7 fruit fly cellular contexts compared by ENCODE assay signal in genomic region chrX:5746864-5747861, dm6.
A peak's percentile ranks its signal among the peaks of the same experiment; 100 is the strongest.
TF ChIP-seq lines count a peak whose summit lies in the region.

Gene IntS6, minus strand, starts transcription at chrX:5747254.
Gene Rtel1, plus strand, starts transcription at chrX:5747747.

- TF ChIP-seq CTCF in S2 (optimal IDR thresholded peaks at IDR 0.05; lab: Kevin White, UChicago): peak; percentile 28 to 57
- TF ChIP-seq CTCF in whole organism, embryonic (GFP tag; optimal IDR thresholded peaks at IDR 0.05; lab: Kevin White, UChicago): peak; percentile 38

TF ChIP-seq in whole organism, 6 proteins besides CTCF, POLR2A, EP300 and RAD21:
- no peak for TF ChIP-seq usp (GFP tag; optimal IDR thresholded peaks at IDR 0.05; lab: Kevin White, UChicago)
- no peak for TF ChIP-seq pan (optimal IDR thresholded peaks at IDR 0.05; lab: Kevin White, UChicago)
- no peak for TF ChIP-seq psq (optimal IDR thresholded peaks at IDR 0.05; lab: Kevin White, UChicago)
- peak; percentile 58 for TF ChIP-seq Dll (optimal IDR thresholded peaks at IDR 0.05; lab: Kevin White, UChicago)
- peak; percentile 65 for TF ChIP-seq CG8478 (optimal IDR thresholded peaks at IDR 0.05; lab: Kevin White, UChicago)

TF ChIP-seq in whole organism, adult, 20 proteins besides CTCF, POLR2A, EP300 and RAD21 (continues in another document):
- peak; percentile 95 for TF ChIP-seq toe (GFP tag; optimal IDR thresholded peaks at IDR 0.05; lab: Kevin White, UChicago)
- peak; percentile 85 for TF ChIP-seq CG33017 (tag; optimal IDR thresholded peaks at IDR 0.05; lab: Kevin White, UChicago)
- TF ChIP-seq CG5204 (GFP tag; optimal IDR thresholded peaks at IDR 0.05; lab: Kevin White, UChicago): peak; percentile 91
- TF ChIP-seq CG7101 (tag; optimal IDR thresholded peaks at IDR 0.05; lab: Kevin White, UChicago): peak; percentile 95
- TF ChIP-seq CG14711 (tag; optimal IDR thresholded peaks at IDR 0.05; lab: Kevin White, UChicago): peak; percentile 84
- peak; percentile 95 for TF ChIP-seq bab1 (GFP tag; optimal IDR thresholded peaks at IDR 0.05; lab: Kevin White, UChicago)
- peak; percentile 95 for TF ChIP-seq CG1620 (GFP tag; optimal IDR thresholded peaks at IDR 0.05; lab: Kevin White, UChicago)
- TF ChIP-seq kay (GFP tag; lab: Kevin White, UChicago; ENCODE audit: borderline replicate concordance): peak; percentile 91
- TF ChIP-seq CG11617 (GFP tag; optimal IDR thresholded peaks at IDR 0.05; lab: Kevin White, UChicago): peak; percentile 93
- peak; percentile 95 for TF ChIP-seq Mnt (GFP tag; optimal IDR thresholded peaks at IDR 0.05; lab: Kevin White, UChicago)
- TF ChIP-seq CG7045 (GFP tag; optimal IDR thresholded peaks at IDR 0.05; lab: Kevin White, UChicago): peak; percentile 79
- TF ChIP-seq cnc (optimal IDR thresholded peaks at IDR 0.05; lab: Kevin White, UChicago): no peak
- TF ChIP-seq ovo (GFP tag; optimal IDR thresholded peaks at IDR 0.05; lab: Kevin White, UChicago): peak; percentile 67
- peak; percentile 69 for TF ChIP-seq tj (GFP tag; optimal IDR thresholded peaks at IDR 0.05; lab: Kevin White, UChicago)
- peak; percentile 74 for TF ChIP-seq pad (GFP tag; optimal IDR thresholded peaks at IDR 0.05; lab: Kevin White, UChicago)
- TF ChIP-seq cic (GFP tag; optimal IDR thresholded peaks at IDR 0.05; lab: Kevin White, UChicago): peak; percentile 74
- TF ChIP-seq CG12768 (GFP tag; optimal IDR thresholded peaks at IDR 0.05; lab: Kevin White, UChicago): peak; percentile 85

TF ChIP-seq in whole organism, embryonic, 481 proteins besides CTCF, POLR2A, EP300 and RAD21 (continues in another document):
- TF ChIP-seq CG4328 (GFP tag; optimal IDR thresholded peaks at IDR 0.05; lab: Kevin White, UChicago) (peak; percentile 88), vnd (GFP tag; IDR thresholded peaks at IDR 0.05; lab: Robert Waterston, UW; ENCODE audit: partially characterized antibody) (no peak), pho (GFP tag; optimal IDR thresholded peaks at IDR 0.05; lab: Kevin White, UChicago) (peak; percentile 89), ftz-f1 (GFP tag; optimal IDR thresholded peaks at IDR 0.05; lab: Kevin White, UChicago) (no peak), mirr (GFP tag; optimal IDR thresholded peaks at IDR 0.05; lab: Kevin White, UChicago) (peak; percentile 97), Sin3A (optimal IDR thresholded peaks at IDR 0.05; lab: Kevin White, UChicago) (peak; percentile 11), CG11695 (GFP tag; IDR thresholded peaks at IDR 0.05; lab: Robert Waterston, UW) (peak; percentile 90), onecut (GFP tag; IDR thresholded peaks at IDR 0.05; lab: Robert Waterston, UW) (peak; percentile 79), CG15601 (tag; optimal IDR thresholded peaks at IDR 0.05; lab: Kevin White, UChicago) (peak; percentile 83), seq (GFP tag; IDR thresholded peaks at IDR 0.05; lab: Robert Waterston, UW) (peak; percentile 92), CG10543 (GFP tag; optimal IDR thresholded peaks at IDR 0.05; lab: Kevin White, UChicago) (peak; percentile 90), CG17802 (tag; optimal IDR thresholded peaks at IDR 0.05; lab: Kevin White, UChicago) (peak; percentile 57), Nf-YA (GFP tag; IDR thresholded peaks at IDR 0.05; lab: Robert Waterston, UW) (peak; percentile 78), Lpt (GFP tag; optimal IDR thresholded peaks at IDR 0.05; lab: Kevin White, UChicago) (no peak), repo (GFP tag; optimal IDR thresholded peaks at IDR 0.05; lab: Kevin White, UChicago) (peak; percentile 80), CG15514 (GFP tag; optimal IDR thresholded peaks at IDR 0.05; lab: Kevin White, UChicago) (peak; percentile 76), danr (GFP tag; IDR thresholded peaks at IDR 0.05; lab: Robert Waterston, UW) (peak; percentile 72)

TF ChIP-seq in whole organism, prepupa, 60 proteins besides CTCF, POLR2A, EP300 and RAD21 (continues in another document):
- TF ChIP-seq CG6276 (GFP tag; optimal IDR thresholded peaks at IDR 0.05; lab: Kevin White, UChicago) (peak; percentile 84), CG6808 (GFP tag; optimal IDR thresholded peaks at IDR 0.05; lab: Kevin White, UChicago) (peak; percentile 80), OdsH (GFP tag; optimal IDR thresholded peaks at IDR 0.05; lab: Kevin White, UChicago) (peak; percentile 93), Lpt (GFP tag; optimal IDR thresholded peaks at IDR 0.05; lab: Kevin White, UChicago) (peak; percentile 76), Hr38 (GFP tag; optimal IDR thresholded peaks at IDR 0.05; lab: Kevin White, UChicago) (peak; percentile 26), Hr4 (GFP tag; optimal IDR thresholded peaks at IDR 0.05; lab: Kevin White, UChicago) (peak; percentile 94), salr (GFP tag; optimal IDR thresholded peaks at IDR 0.05; lab: Kevin White, UChicago) (peak; percentile 74 to 81), CG10631 (GFP tag; optimal IDR thresholded peaks at IDR 0.05; lab: Kevin White, UChicago) (peak; percentile 91), Ets21C (GFP tag; optimal IDR thresholded peaks at IDR 0.05; lab: Kevin White, UChicago) (peak; percentile 93), CG32006 (GFP tag; optimal IDR thresholded peaks at IDR 0.05; lab: Kevin White, UChicago) (peak; percentile 90), eg (GFP tag; IDR thresholded peaks at IDR 0.05; lab: Robert Waterston, UW) (peak; percentile 92), ss (GFP tag; optimal IDR thresholded peaks at IDR 0.05; lab: Kevin White, UChicago) (peak; percentile 78 to 88), CG3032 (tag; optimal IDR thresholded peaks at IDR 0.05; lab: Kevin White, UChicago) (peak; percentile 88), fd85E (GFP tag; optimal IDR thresholded peaks at IDR 0.05; lab: Kevin White, UChicago) (peak; percentile 40), fd59A (GFP tag; optimal IDR thresholded peaks at IDR 0.05; lab: Kevin White, UChicago) (peak; percentile 83), CG8119 (GFP tag; IDR thresholded peaks at IDR 0.05; lab: Robert Waterston, UW) (peak; percentile 87), lz (GFP tag; optimal IDR thresholded peaks at IDR 0.05; lab: Kevin White, UChicago) (peak; percentile 95), CG16779 (tag; optimal IDR thresholded peaks at IDR 0.05; lab: Kevin White, UChicago) (peak; percentile 78)

TF ChIP-seq in whole organism, pupa, 21 proteins besides CTCF, POLR2A, EP300 and RAD21 (continues in another document):
- TF ChIP-seq Snoo (tag; optimal IDR thresholded peaks at IDR 0.05; lab: Kevin White, UChicago) (peak; percentile 86), CG4496 (GFP tag; IDR thresholded peaks at IDR 0.05; lab: Robert Waterston, UW) (peak; percentile 90), CG15710 (tag; optimal IDR thresholded peaks at IDR 0.05; lab: Kevin White, UChicago) (peak; percentile 90), CG10348 (GFP tag; IDR thresholded peaks at IDR 0.05; lab: Robert Waterston, UW) (peak; percentile 72), rn (GFP tag; IDR thresholded peaks at IDR 0.05; lab: Robert Waterston, UW) (peak; percentile 76), CG13204 (GFP tag; optimal IDR thresholded peaks at IDR 0.05; lab: Kevin White, UChicago) (peak; percentile 40), CG34367 (tag; optimal IDR thresholded peaks at IDR 0.05; lab: Kevin White, UChicago) (peak; percentile 86), CG8301 (tag; optimal IDR thresholded peaks at IDR 0.05; lab: Kevin White, UChicago) (peak; percentile 87), CG32121 (GFP tag; IDR thresholded peaks at IDR 0.05; lab: Robert Waterston, UW) (peak; percentile 85), CG8159 (tag; optimal IDR thresholded peaks at IDR 0.05; lab: Kevin White, UChicago) (peak; percentile 89), D1 (tag; optimal IDR thresholded peaks at IDR 0.05; lab: Kevin White, UChicago) (no peak), Ets98B (GFP tag; IDR thresholded peaks at IDR 0.05; lab: Robert Waterston, UW) (peak; percentile 84), CG14655 (GFP tag; optimal IDR thresholded peaks at IDR 0.05; lab: Kevin White, UChicago) (peak; percentile 87), Pif1A (GFP tag; optimal IDR thresholded peaks at IDR 0.05; lab: Kevin White, UChicago) (peak; percentile 88), Pif1B (GFP tag; optimal IDR thresholded peaks at IDR 0.05; lab: Kevin White, UChicago) (peak; percentile 85), CG12605 (GFP tag; IDR thresholded peaks at IDR 0.05; lab: Robert Waterston, UW) (peak; percentile 76), EcR (GFP tag; optimal IDR thresholded peaks at IDR 0.05; lab: Kevin White, UChicago) (peak; percentile 45), CG9948 (tag; optimal IDR thresholded peaks at IDR 0.05; lab: Kevin White, UChicago) (peak; percentile 85), gl (tag; optimal IDR thresholded peaks at IDR 0.05; lab: Kevin White, UChicago) (peak; percentile 77), CG17806 (tag; optimal IDR thresholded peaks at IDR 0.05; lab: Kevin White, UChicago) (peak; percentile 86)

TF ChIP-seq in whole organism, wandering third instar larva, 38 proteins besides CTCF, POLR2A, EP300 and RAD21 (continues in another document):
- TF ChIP-seq h (GFP tag; optimal IDR thresholded peaks at IDR 0.05; lab: Kevin White, UChicago): peak; percentile 92
- TF ChIP-seq dsf (GFP tag; optimal IDR thresholded peaks at IDR 0.05; lab: Kevin White, UChicago; ENCODE audit: borderline replicate concordance): peak; percentile 56
- TF ChIP-seq CG32264 (GFP tag; optimal IDR thresholded peaks at IDR 0.05; lab: Kevin White, UChicago): peak; percentile 86
- peak; percentile 87 for TF ChIP-seq br (GFP tag; optimal IDR thresholded peaks at IDR 0.05; lab: Kevin White, UChicago)
- TF ChIP-seq OdsH (GFP tag; optimal IDR thresholded peaks at IDR 0.05; lab: Kevin White, UChicago): peak; percentile 81
- peak; percentile 88 for TF ChIP-seq rgr (GFP tag; optimal IDR thresholded peaks at IDR 0.05; lab: Kevin White, UChicago)
- TF ChIP-seq Hr83 (GFP tag; optimal IDR thresholded peaks at IDR 0.05; lab: Kevin White, UChicago; ENCODE audit: poor library complexity, severe bottlenecking): peak; percentile 75
- TF ChIP-seq HLH106 (tag; optimal IDR thresholded peaks at IDR 0.05; lab: Kevin White, UChicago): peak; percentile 95
- TF ChIP-seq CG9705 (GFP tag; optimal IDR thresholded peaks at IDR 0.05; lab: Kevin White, UChicago): peak; percentile 94
- peak; percentile 88 for TF ChIP-seq sage (GFP tag; optimal IDR thresholded peaks at IDR 0.05; lab: Kevin White, UChicago)
- no peak for TF ChIP-seq lola (GFP tag; optimal IDR thresholded peaks at IDR 0.05; lab: Kevin White, UChicago)
- TF ChIP-seq foxo (GFP tag; optimal IDR thresholded peaks at IDR 0.05; lab: Kevin White, UChicago): peak; percentile 58 to 94
- no peak for TF ChIP-seq Vsx2 (GFP tag; optimal IDR thresholded peaks at IDR 0.05; lab: Kevin White, UChicago; ENCODE audit: partially characterized antibody)
- TF ChIP-seq GATAd (GFP tag; optimal IDR thresholded peaks at IDR 0.05; lab: Kevin White, UChicago): peak; percentile 44
- peak; percentile 95 for TF ChIP-seq woc (GFP tag; optimal IDR thresholded peaks at IDR 0.05; lab: Kevin White, UChicago)
- peak; percentile 88 for TF ChIP-seq Hnf4 (GFP tag; optimal IDR thresholded peaks at IDR 0.05; lab: Kevin White, UChicago)
- no peak for TF ChIP-seq Dfd (GFP tag; optimal IDR thresholded peaks at IDR 0.05; lab: Kevin White, UChicago)
- no peak for TF ChIP-seq Myc (optimal IDR thresholded peaks at IDR 0.05; lab: Kevin White, UChicago)
- TF ChIP-seq ey (GFP tag; optimal IDR thresholded peaks at IDR 0.05; lab: Kevin White, UChicago): peak; percentile 93
- TF ChIP-seq dmrt93B (GFP tag; optimal IDR thresholded peaks at IDR 0.05; lab: Kevin White, UChicago): peak; percentile 82
- no peak for TF ChIP-seq CrebA (GFP tag; optimal IDR thresholded peaks at IDR 0.05; lab: Kevin White, UChicago; ENCODE audit: borderline replicate concordance)
